Fruit fly (Drosophila melanogaster): ENCODE measurements around the gene CG5612.

Gene CG5612

DNA sequence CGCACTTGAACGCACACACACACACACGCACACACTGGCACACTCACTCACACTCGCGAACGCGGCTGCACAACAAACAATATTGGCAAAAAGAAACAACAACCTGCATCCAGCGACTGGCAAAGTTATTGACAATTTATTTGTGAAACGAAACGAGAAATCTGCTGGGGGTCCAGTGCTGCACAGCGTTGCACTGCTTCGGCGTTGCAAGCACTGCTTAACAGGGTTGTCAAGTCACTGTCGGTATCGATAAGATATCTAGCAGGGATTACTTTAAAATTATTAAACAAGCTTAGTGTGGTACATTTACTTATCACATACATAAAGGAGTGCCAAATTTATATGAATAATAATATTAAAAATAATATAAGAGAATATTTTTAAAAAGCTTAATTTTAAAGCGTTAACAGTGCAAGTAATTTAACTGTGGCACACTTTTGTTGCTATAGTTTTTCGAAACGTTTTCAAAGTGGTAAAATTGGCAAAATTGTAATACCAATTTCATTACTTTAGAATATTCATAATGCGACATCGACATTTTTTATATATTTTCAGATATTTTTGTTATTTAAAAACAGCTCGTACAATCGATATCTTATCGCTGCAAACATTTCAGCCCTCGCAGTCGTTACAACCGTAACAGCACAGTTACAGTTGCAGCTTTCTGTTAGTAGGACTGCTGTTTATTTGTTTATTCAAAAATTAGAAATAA lies 18.4 kb downstream of the CG5612 start, which contains the start of the genes dsd and Tusp (continued):
- no peak for TF ChIP-seq Myc (optimal IDR thresholded peaks at IDR 0.05)
- peak; percentile 68 for TF ChIP-seq GATAd (GFP tag; optimal IDR thresholded peaks at IDR 0.05)
- peak; percentile 60 for TF ChIP-seq CG9705 (GFP tag; optimal IDR thresholded peaks at IDR 0.05)
- TF ChIP-seq Dfd (GFP tag; optimal IDR thresholded peaks at IDR 0.05), result no peak
- peak; percentile 58 for TF ChIP-seq ey (GFP tag; optimal IDR thresholded peaks at IDR 0.05)
- peak; percentile 94 for TF ChIP-seq Hr83 (GFP tag; optimal IDR thresholded peaks at IDR 0.05; ENCODE audit: poor library complexity, severe bottlenecking)
- TF ChIP-seq dmrt93B (GFP tag; optimal IDR thresholded peaks at IDR 0.05), result peak; percentile 66
- peak; percentile 82 for TF ChIP-seq rgr (GFP tag; optimal IDR thresholded peaks at IDR 0.05)
- no peak for TF ChIP-seq dl (GFP tag; optimal IDR thresholded peaks at IDR 0.05; ENCODE audit: insufficient read depth in 1 of 2, partially characterized antibody in 2 of 2)
- TF ChIP-seq CG32264 (GFP tag; optimal IDR thresholded peaks at IDR 0.05), result no peak
- no peak for TF ChIP-seq sage (GFP tag; optimal IDR thresholded peaks at IDR 0.05)
- TF ChIP-seq psq (GFP tag; optimal IDR thresholded peaks at IDR 0.05), result peak; percentile 71
- TF ChIP-seq brk (GFP tag; optimal IDR thresholded peaks at IDR 0.05), result peak; percentile 55

DNA sequence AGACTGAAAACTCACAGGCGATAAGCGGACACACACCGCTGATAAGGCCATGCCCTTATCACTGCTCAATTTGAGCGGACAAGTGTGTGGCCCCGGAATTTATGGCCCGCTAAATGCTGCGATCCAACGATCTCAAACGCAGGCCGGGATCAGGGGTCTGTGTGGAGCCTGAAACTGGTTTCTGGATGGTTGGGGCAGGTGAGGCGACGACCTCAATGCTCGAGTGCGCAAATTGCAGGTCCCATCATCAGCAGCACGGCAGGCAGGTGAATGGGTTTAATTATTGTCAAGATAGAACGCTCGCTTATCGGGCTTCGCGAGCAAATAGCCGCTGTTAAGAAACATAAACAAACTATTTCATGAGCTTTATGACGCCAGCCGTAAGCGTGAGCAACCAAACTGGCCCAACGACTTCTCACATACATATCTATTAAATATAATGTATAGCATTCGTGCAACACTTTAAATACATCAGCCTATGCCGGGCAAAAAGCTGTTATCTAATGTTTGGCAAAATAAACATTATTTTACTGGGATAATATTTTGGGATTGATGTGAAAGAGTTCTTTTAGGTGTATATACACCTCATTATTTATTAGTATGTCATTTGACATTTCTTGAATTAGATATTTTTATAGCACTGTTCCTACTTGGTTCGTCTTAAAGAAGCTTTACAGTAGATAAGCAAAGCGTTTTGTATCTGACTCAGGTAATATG lies 20.1 kb downstream of the CG5612 start:
- TF ChIP-seq Sp1 (GFP tag; optimal IDR thresholded peaks at IDR 0.05), result no peak
- TF ChIP-seq sage (GFP tag; optimal IDR thresholded peaks at IDR 0.05), result no peak
- no peak for TF ChIP-seq Dfd (GFP tag; optimal IDR thresholded peaks at IDR 0.05)
- TF ChIP-seq h (GFP tag; optimal IDR thresholded peaks at IDR 0.05), result no peak
- no peak for TF ChIP-seq woc (GFP tag; optimal IDR thresholded peaks at IDR 0.05)
- no peak for TF ChIP-seq Abd-B (GFP tag; optimal IDR thresholded peaks at IDR 0.05)
- TF ChIP-seq CG32264 (GFP tag; optimal IDR thresholded peaks at IDR 0.05), result no peak
- no peak for TF ChIP-seq sv (GFP tag; optimal IDR thresholded peaks at IDR 0.05)
- TF ChIP-seq CG9705 (GFP tag; optimal IDR thresholded peaks at IDR 0.05), result no peak
- no peak for TF ChIP-seq foxo (GFP tag; optimal IDR thresholded peaks at IDR 0.05)
- no peak for TF ChIP-seq Rel (GFP tag; optimal IDR thresholded peaks at IDR 0.05)
- TF ChIP-seq Rel (tag; optimal IDR thresholded peaks at IDR 0.05), result no peak
- TF ChIP-seq dmrt93B (GFP tag; optimal IDR thresholded peaks at IDR 0.05), result no peak
- no peak for TF ChIP-seq CrebA (GFP tag; optimal IDR thresholded peaks at IDR 0.05; ENCODE audit: borderline replicate concordance)
- TF ChIP-seq br (GFP tag; optimal IDR thresholded peaks at IDR 0.05), result peak; percentile 6
- peak; percentile 19 for TF ChIP-seq OdsH (GFP tag; optimal IDR thresholded peaks at IDR 0.05)
- peak; percentile 14 for TF ChIP-seq Hnf4 (GFP tag; optimal IDR thresholded peaks at IDR 0.05)

DNA sequence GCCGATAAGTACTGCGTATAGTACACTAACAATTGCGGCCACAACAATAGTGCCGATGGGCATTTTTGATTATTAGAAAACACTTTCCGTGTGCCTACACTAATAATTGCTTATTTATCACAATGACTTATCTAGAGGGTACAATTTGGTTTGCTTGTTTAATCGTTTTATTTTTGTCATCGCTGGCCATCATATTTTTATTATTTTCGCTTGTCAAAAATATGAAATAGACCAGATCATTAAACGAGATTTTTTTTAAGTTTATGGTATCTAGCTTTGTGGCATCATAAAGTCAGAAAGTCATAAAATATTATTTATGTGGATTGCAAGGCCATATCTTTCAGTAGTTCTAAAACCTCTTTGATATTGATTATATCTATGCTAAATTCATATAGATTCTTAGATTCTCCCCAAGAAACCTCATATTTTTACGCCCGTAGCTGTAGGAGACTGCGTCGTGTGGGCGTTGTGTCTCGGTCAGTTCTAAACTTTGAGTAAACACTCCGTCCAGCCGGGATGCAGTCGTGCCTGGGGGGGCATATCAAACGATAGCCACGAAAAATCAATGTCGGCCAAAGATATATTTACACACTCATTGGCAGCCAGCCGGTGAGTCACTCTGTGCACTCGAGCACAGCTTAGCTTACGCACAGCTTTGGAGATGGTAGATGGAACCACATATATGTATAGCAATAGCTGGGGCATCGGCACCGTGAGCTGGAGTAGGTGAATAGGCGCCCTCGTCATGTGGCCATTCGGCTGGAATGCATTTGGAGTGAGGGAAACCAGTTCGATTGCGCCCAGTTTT lies 21.0 kb downstream of the CG5612 start:
- TF ChIP-seq h (GFP tag; optimal IDR thresholded peaks at IDR 0.05) (peak; percentile 47), psq (GFP tag; optimal IDR thresholded peaks at IDR 0.05) (peak; percentile 36), woc (GFP tag; optimal IDR thresholded peaks at IDR 0.05) (peak; percentile 8), Sp1 (GFP tag; optimal IDR thresholded peaks at IDR 0.05) (peak; percentile 29), OdsH (GFP tag; optimal IDR thresholded peaks at IDR 0.05) (peak; percentile 49), HLH106 (tag; optimal IDR thresholded peaks at IDR 0.05) (peak; percentile 38), Jra (GFP tag; optimal IDR thresholded peaks at IDR 0.05) (no peak), foxo (GFP tag; optimal IDR thresholded peaks at IDR 0.05) (peak in 1 of 2 experiments; percentile 62), Dif (GFP tag; optimal IDR thresholded peaks at IDR 0.05; ENCODE audit: partially characterized antibody) (no peak), rgr (GFP tag; optimal IDR thresholded peaks at IDR 0.05) (peak; percentile 32), fru (GFP tag; optimal IDR thresholded peaks at IDR 0.05) (peak; percentile 53)

DNA sequence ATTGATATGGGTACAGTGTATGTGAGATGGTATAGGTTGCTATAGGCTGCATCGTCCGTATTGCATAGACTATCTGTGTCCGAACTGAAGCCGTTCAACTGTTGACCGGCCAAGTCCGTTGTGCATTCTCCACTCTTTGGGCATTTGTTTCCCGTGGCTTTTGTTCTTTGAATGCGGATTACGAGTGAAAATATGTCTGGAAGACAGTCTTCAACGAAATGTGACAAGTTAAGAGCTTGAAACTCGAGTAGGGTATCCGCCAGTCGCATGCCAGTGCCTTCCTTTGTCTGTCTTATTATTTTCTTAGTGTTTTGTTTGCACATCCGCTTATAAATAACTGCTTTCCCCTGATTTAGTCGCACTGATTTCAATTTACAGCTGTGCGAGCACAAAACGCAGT lies 22.1 kb downstream of the CG5612 start:
- TF ChIP-seq dl (GFP tag; optimal IDR thresholded peaks at IDR 0.05; ENCODE audit: insufficient read depth in 1 of 2, partially characterized antibody in 2 of 2), result no peak
- TF ChIP-seq brk (GFP tag; optimal IDR thresholded peaks at IDR 0.05), result no peak
- TF ChIP-seq HLH106 (tag; optimal IDR thresholded peaks at IDR 0.05), result no peak
- TF ChIP-seq sv (GFP tag; optimal IDR thresholded peaks at IDR 0.05), result no peak
- no peak for TF ChIP-seq Myc (optimal IDR thresholded peaks at IDR 0.05)

Measured in whole organism, wandering third instar larva.